Fruit fly (Drosophila melanogaster) whole organism, wandering third instar larva: Measurements from ENCODE around the gene bon.

Experiments used
- Abd-B ChIP-seq: fragments of >200 bp; optimal IDR thresholded peaks from 2 replicates; lab custom pipeline; 2017; ENCODE audit warnings: missing biosample characterization, missing genetic modification characterization
- CG32264 ChIP-seq: fragments of 200-800 bp; sonication (Bioruptor generic); optimal IDR thresholded peaks from 2 replicates; lab custom pipeline; 2016; ENCODE audit warnings: missing biosample characterization, missing genetic modification characterization
- CG9705 ChIP-seq: fragments of 200-800 bp; sonication (Bioruptor generic); optimal IDR thresholded peaks from 2 replicates; lab custom pipeline; 2018; ENCODE audit warnings: missing biosample characterization, mild to moderate bottlenecking, missing genetic modification characterization
- CrebA ChIP-seq: fragments of 200-800 bp; sonication (Bioruptor generic); optimal IDR thresholded peaks from 2 replicates; lab custom pipeline; 2016; ENCODE audit warnings: missing biosample characterization, mild to moderate bottlenecking, missing genetic modification characterization, borderline replicate concordance
- Dfd ChIP-seq: fragments of >200 bp; optimal IDR thresholded peaks from 2 replicates; lab custom pipeline; 2017; ENCODE audit warnings: missing biosample characterization, missing genetic modification characterization
- Dif ChIP-seq: fragments of 200-275, 200-300 bp; sonication (Bioruptor generic); optimal IDR thresholded peaks from 2 replicates; lab custom pipeline; 2018; ENCODE audit warnings: missing biosample characterization, missing genetic modification characterization; ENCODE audit not compliant: partially characterized antibody
- GATAd ChIP-seq: sonication (Bioruptor generic); optimal IDR thresholded peaks from 2 replicates; lab custom pipeline; 2016; ENCODE audit warnings: missing biosample characterization, missing genetic modification characterization
- HLH106 ChIP-seq: fragments of 200-800 bp; optimal IDR thresholded peaks from 3 replicates; lab custom pipeline; 2019; ENCODE audit warnings: missing biosample characterization, mild to moderate bottlenecking, missing genetic modification characterization, moderate library complexity
- Hnf4 ChIP-seq: fragments of 200-800 bp; sonication (Bioruptor generic); optimal IDR thresholded peaks from 2 replicates; lab custom pipeline; 2016; ENCODE audit warnings: missing biosample characterization, mild to moderate bottlenecking, missing genetic modification characterization
- Hr78 ChIP-seq: fragments of >200 bp; optimal IDR thresholded peaks from 2 replicates; lab custom pipeline; 2017; ENCODE audit warnings: missing biosample characterization, missing genetic modification characterization
- Hr83 ChIP-seq: fragments of 200-300 bp; sonication (Bioruptor generic); optimal IDR thresholded peaks from 2 replicates; lab custom pipeline; 2016; ENCODE audit warnings: missing biosample characterization, mild to moderate bottlenecking, missing genetic modification characterization, moderate library complexity; ENCODE audit not compliant: poor library complexity, severe bottlenecking
- Jra ChIP-seq: sonication (Bioruptor generic); optimal IDR thresholded peaks from 2 replicates; lab custom pipeline; 2016; ENCODE audit warnings: missing biosample characterization, missing genetic modification characterization
- Mio ChIP-seq: sonication (Bioruptor generic); optimal IDR thresholded peaks from 2 replicates; lab custom pipeline; 2016; ENCODE audit warnings: missing biosample characterization, missing genetic modification characterization
- Myc ChIP-seq: fragments of >200 bp; optimal IDR thresholded peaks from 2 replicates; lab custom pipeline; 2017
- N ChIP-seq: fragments of >200 bp; optimal IDR thresholded peaks from 2 replicates; lab custom pipeline; 2018; ENCODE audit warnings: missing biosample characterization, missing external identifiers, missing genetic modification characterization
- OdsH ChIP-seq: fragments of 200-800 bp; sonication (Bioruptor generic); optimal IDR thresholded peaks from 2 replicates; lab custom pipeline; 2016; ENCODE audit warnings: missing biosample characterization, mild to moderate bottlenecking, missing genetic modification characterization
- Rel ChIP-seq, 2 experiments: fragments of 200-800 bp; sonication (Bioruptor generic) in 1 of 2; optimal IDR thresholded peaks; 2 replicates in 1 of 2; 3 replicates in 1 of 2; lab custom pipeline; 2016 to 2019; ENCODE audit warnings: mild to moderate bottlenecking in 2 of 2, missing biosample characterization in 2 of 2, missing genetic modification characterization in 2 of 2, moderate library complexity in 1 of 2
- Sp1 ChIP-seq: fragments of 200-800 bp; sonication (Bioruptor generic); optimal IDR thresholded peaks from 3 replicates; lab custom pipeline; 2019; ENCODE audit warnings: missing biosample characterization, mild to moderate bottlenecking, missing genetic modification characterization, moderate library complexity
- Vsx2 ChIP-seq: fragments of 200-300, 225-300 bp; sonication (Bioruptor generic); optimal IDR thresholded peaks from 2 replicates; lab custom pipeline; 2018; ENCODE audit warnings: missing biosample characterization, missing genetic modification characterization; ENCODE audit not compliant: partially characterized antibody
- br ChIP-seq: fragments of 200-800 bp; sonication (Bioruptor generic); optimal IDR thresholded peaks from 2 replicates; lab custom pipeline; 2016; ENCODE audit warnings: missing biosample characterization, missing genetic modification characterization
- brk ChIP-seq: fragments of 200-800 bp; sonication (Bioruptor generic); optimal IDR thresholded peaks from 2 replicates; lab custom pipeline; 2016; ENCODE audit warnings: missing biosample characterization, mild to moderate bottlenecking, missing genetic modification characterization
- dl ChIP-seq, 2 experiments: fragments of 175-275, 200-275 bp in 1 of 2; fragments of 200-275 bp in 1 of 2; sonication (Bioruptor generic); optimal IDR thresholded peaks; lab custom pipeline; 2018; ENCODE audit warnings: mild to moderate bottlenecking in 2 of 2, missing biosample characterization in 2 of 2, missing genetic modification characterization in 2 of 2, moderate library complexity in 2 of 2; ENCODE audit not compliant: partially characterized antibody in 2 of 2, insufficient read depth in 1 of 2
- dmrt93B ChIP-seq: fragments of 200-800 bp; sonication (Bioruptor generic); optimal IDR thresholded peaks from 2 replicates; lab custom pipeline; 2018; ENCODE audit warnings: missing biosample characterization, mild to moderate bottlenecking, missing genetic modification characterization
- dsf ChIP-seq: sonication (Bioruptor generic); optimal IDR thresholded peaks from 2 replicates; lab custom pipeline; 2016; ENCODE audit warnings: missing biosample characterization, missing genetic modification characterization, borderline replicate concordance
- ey ChIP-seq: fragments of 200-800 bp; sonication (Bioruptor generic); optimal IDR thresholded peaks from 2 replicates; lab custom pipeline; 2016; ENCODE audit warnings: missing biosample characterization, missing genetic modification characterization
- foxo ChIP-seq, 2 experiments: fragments of 200-800 bp; sonication (Bioruptor generic); optimal IDR thresholded peaks; 2 replicates in 1 of 2; 3 replicates in 1 of 2; lab custom pipeline; 2016 to 2017; ENCODE audit warnings: missing biosample characterization in 2 of 2, missing genetic modification characterization in 2 of 2
- fru ChIP-seq: fragments of 200-800 bp; sonication (Bioruptor generic); optimal IDR thresholded peaks from 3 replicates; lab custom pipeline; 2016; ENCODE audit warnings: missing biosample characterization, mild to moderate bottlenecking, missing genetic modification characterization
- h ChIP-seq: fragments of 200-800 bp; sonication (Bioruptor generic); optimal IDR thresholded peaks from 3 replicates; lab custom pipeline; 2016; ENCODE audit warnings: missing biosample characterization, mild to moderate bottlenecking, missing genetic modification characterization
- jim ChIP-seq: fragments of 175-275, 200-325 bp; sonication (Bioruptor generic); optimal IDR thresholded peaks from 2 replicates; lab custom pipeline; 2016; ENCODE audit warnings: missing biosample characterization, mild to moderate bottlenecking, missing genetic modification characterization
- lola ChIP-seq: fragments of >200 bp; optimal IDR thresholded peaks from 2 replicates; lab custom pipeline; 2017; ENCODE audit warnings: missing biosample characterization, missing genetic modification characterization
- pan ChIP-seq: fragments of >200 bp; optimal IDR thresholded peaks from 2 replicates; lab custom pipeline; 2017
- psq ChIP-seq: fragments of 200-800 bp; sonication (Bioruptor generic); optimal IDR thresholded peaks from 3 replicates; lab custom pipeline; 2017; ENCODE audit warnings: missing biosample characterization, mild to moderate bottlenecking, missing genetic modification characterization, moderate library complexity
- rgr ChIP-seq: fragments of 200-800 bp; sonication (Bioruptor generic); optimal IDR thresholded peaks from 3 replicates; lab custom pipeline; 2016; ENCODE audit warnings: missing biosample characterization, mild to moderate bottlenecking, missing genetic modification characterization
- sage ChIP-seq: fragments of 200-800 bp; sonication (Bioruptor generic); optimal IDR thresholded peaks from 2 replicates; lab custom pipeline; 2016; ENCODE audit warnings: missing biosample characterization, mild to moderate bottlenecking, missing genetic modification characterization
- sv ChIP-seq: fragments of 200-800 bp; sonication (Bioruptor generic); optimal IDR thresholded peaks from 3 replicates; lab custom pipeline; 2016; ENCODE audit warnings: missing biosample characterization, missing genetic modification characterization
- tai ChIP-seq: sonication (Bioruptor generic); optimal IDR thresholded peaks from 2 replicates; lab custom pipeline; 2016; ENCODE audit warnings: missing biosample characterization, missing genetic modification characterization
- usp ChIP-seq: fragments of >200 bp; optimal IDR thresholded peaks from 2 replicates; lab custom pipeline; 2017; ENCODE audit warnings: missing biosample characterization, missing genetic modification characterization
- woc ChIP-seq: sonication (Bioruptor generic); optimal IDR thresholded peaks from 2 replicates; lab custom pipeline; 2016; ENCODE audit warnings: missing biosample characterization, mild to moderate bottlenecking, missing genetic modification characterization

The bon gene

dm6 chr3R:20556281-20557113 is 36.4 kb upstream of the bon start:
- TF ChIP-seq CG32264 (GFP tag; lab: Kevin White, UChicago) (no peak), Hr78 (GFP tag; lab: Kevin White, UChicago) (no peak), Sp1 (peak; percentile 18), ey (GFP tag; lab: Kevin White, UChicago) (peak; percentile 62), Hnf4 (GFP tag; lab: Kevin White, UChicago) (peak; percentile 9), psq (GFP tag; lab: Kevin White, UChicago) (peak; percentile 47), Myc (lab: Kevin White, UChicago) (no peak), Dfd (GFP tag; lab: Kevin White, UChicago) (no peak), pan (lab: Kevin White, UChicago) (no peak), usp (no peak), foxo (GFP tag; optimal IDR thresholded peaks at IDR 0.05; lab: Kevin White, UChicago) (peak in 1 of 2 experiments; percentile 76), Mio (GFP tag; lab: Kevin White, UChicago) (no peak), Vsx2 (GFP tag; lab: Kevin White, UChicago) (no peak), Dif (peak; percentile 4), HLH106 (tag; lab: Kevin White, UChicago) (peak; percentile 54), Hr83 (GFP tag; lab: Kevin White, UChicago) (no peak), OdsH (GFP tag; lab: Kevin White, UChicago) (peak; percentile 67), dsf (GFP tag; lab: Kevin White, UChicago) (no peak), GATAd (GFP tag; lab: Kevin White, UChicago) (no peak), brk (GFP tag; lab: Kevin White, UChicago) (peak; percentile 14), CG9705 (GFP tag; lab: Kevin White, UChicago) (no peak), Jra (GFP tag; lab: Kevin White, UChicago) (no peak), Abd-B (GFP tag; lab: Kevin White, UChicago) (no peak), br (GFP tag; lab: Kevin White, UChicago) (peak; percentile 55), N (GFP tag; lab: Kevin White, UChicago) (no peak), fru (GFP tag; lab: Kevin White, UChicago) (peak; percentile 72), tai (GFP tag; lab: Kevin White, UChicago) (no peak), jim (GFP tag; lab: Kevin White, UChicago) (no peak), Rel (GFP tag; optimal IDR thresholded peaks at IDR 0.05; lab: Kevin White, UChicago) (no peak), Rel (tag; optimal IDR thresholded peaks at IDR 0.05; lab: Kevin White, UChicago) (no peak), sv (GFP tag; lab: Kevin White, UChicago) (peak; percentile 37), sage (GFP tag; lab: Kevin White, UChicago) (no peak), h (GFP tag; lab: Kevin White, UChicago) (peak; percentile 82), CrebA (GFP tag; lab: Kevin White, UChicago) (no peak), lola (no peak), dmrt93B (GFP tag; lab: Kevin White, UChicago) (peak; percentile 37), rgr (peak; percentile 60), woc (peak; percentile 72), dl (GFP tag; optimal IDR thresholded peaks at IDR 0.05; lab: Kevin White, UChicago; ENCODE audit: insufficient read depth in 1 of 2, partially characterized antibody in 2 of 2) (no peak)
- TF ChIP-seq, all 38 proteins: peak for 16

dm6 chr3R:20557114-20557414 is 35.9 kb upstream of the bon start:
- TF ChIP-seq fru (GFP tag; lab: Kevin White, UChicago) (no peak), OdsH (GFP tag; lab: Kevin White, UChicago) (no peak), N (GFP tag; lab: Kevin White, UChicago) (no peak), lola (no peak), Myc (lab: Kevin White, UChicago) (no peak), woc (no peak), HLH106 (tag; lab: Kevin White, UChicago) (no peak), Sp1 (no peak), rgr (no peak), sv (GFP tag; lab: Kevin White, UChicago) (no peak), psq (GFP tag; lab: Kevin White, UChicago) (no peak), jim (GFP tag; lab: Kevin White, UChicago) (no peak), Abd-B (GFP tag; lab: Kevin White, UChicago) (no peak), h (GFP tag; lab: Kevin White, UChicago) (no peak), brk (GFP tag; lab: Kevin White, UChicago) (no peak), foxo (GFP tag; optimal IDR thresholded peaks at IDR 0.05; lab: Kevin White, UChicago) (no peak), ey (GFP tag; lab: Kevin White, UChicago) (no peak), CG32264 (GFP tag; lab: Kevin White, UChicago) (no peak), GATAd (GFP tag; lab: Kevin White, UChicago) (no peak), dl (GFP tag; optimal IDR thresholded peaks at IDR 0.05; lab: Kevin White, UChicago; ENCODE audit: insufficient read depth in 1 of 2, partially characterized antibody in 2 of 2) (no peak)
- TF ChIP-seq, all 38 proteins: peak for 0
